Fruit fly (Drosophila melanogaster): ENCODE measurements around the gene gb.

Gene gb

dm6 chr3R:27149884-27150676 lies 38.0 kb upstream of the gb start:
- no peak for TF ChIP-seq Mio (GFP tag; optimal IDR thresholded peaks at IDR 0.05)
- TF ChIP-seq Dif (GFP tag; optimal IDR thresholded peaks at IDR 0.05; ENCODE audit: partially characterized antibody): peak; percentile 48
- TF ChIP-seq br (GFP tag; optimal IDR thresholded peaks at IDR 0.05): peak; percentile 2
- TF ChIP-seq psq (GFP tag; optimal IDR thresholded peaks at IDR 0.05): peak; percentile 91

dm6 chr3R:27148812-27149769 lies 37.0 kb upstream of the gb start:
- no peak for TF ChIP-seq Hr78 (GFP tag; optimal IDR thresholded peaks at IDR 0.05)
- TF ChIP-seq Sp1 (GFP tag; optimal IDR thresholded peaks at IDR 0.05): no peak

DNA sequence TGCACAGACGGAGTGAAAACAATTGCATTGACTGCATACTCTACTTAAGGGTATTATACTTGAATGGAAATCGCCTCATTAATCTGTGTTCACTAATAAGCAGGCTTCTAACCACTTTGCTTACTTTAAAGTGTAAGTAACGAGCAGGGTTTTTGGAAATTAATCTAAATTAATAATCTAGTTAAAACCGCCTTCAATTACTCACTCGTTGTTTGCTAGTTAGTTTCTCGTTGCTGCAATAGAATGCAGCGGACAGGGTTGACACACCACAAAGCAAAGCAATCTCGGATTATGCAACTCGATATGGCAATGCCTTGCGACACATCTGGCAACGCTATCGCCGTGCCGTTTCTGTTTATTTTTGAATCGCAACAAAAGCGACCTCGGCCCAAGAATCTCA lies 27.9 kb upstream of the gb start:
- TF ChIP-seq sv (GFP tag; optimal IDR thresholded peaks at IDR 0.05) (no peak), CrebA (GFP tag; optimal IDR thresholded peaks at IDR 0.05; ENCODE audit: borderline replicate concordance) (no peak), jim (GFP tag; optimal IDR thresholded peaks at IDR 0.05) (no peak), rgr (GFP tag; optimal IDR thresholded peaks at IDR 0.05) (no peak), fru (GFP tag; optimal IDR thresholded peaks at IDR 0.05) (peak; percentile 16), N (GFP tag; optimal IDR thresholded peaks at IDR 0.05) (no peak), HLH106 (tag; optimal IDR thresholded peaks at IDR 0.05) (peak; percentile 32), Myc (optimal IDR thresholded peaks at IDR 0.05) (no peak), h (GFP tag; optimal IDR thresholded peaks at IDR 0.05) (peak; percentile 7), psq (GFP tag; optimal IDR thresholded peaks at IDR 0.05) (peak; percentile 19), woc (GFP tag; optimal IDR thresholded peaks at IDR 0.05) (no peak), CG9705 (GFP tag; optimal IDR thresholded peaks at IDR 0.05) (no peak), dsf (GFP tag; optimal IDR thresholded peaks at IDR 0.05; ENCODE audit: borderline replicate concordance) (no peak), dmrt93B (GFP tag; optimal IDR thresholded peaks at IDR 0.05) (no peak), dl (GFP tag; optimal IDR thresholded peaks at IDR 0.05; ENCODE audit: insufficient read depth in 1 of 2, partially characterized antibody in 2 of 2) (no peak), pan (optimal IDR thresholded peaks at IDR 0.05) (no peak), usp (GFP tag; optimal IDR thresholded peaks at IDR 0.05) (no peak), CG32264 (GFP tag; optimal IDR thresholded peaks at IDR 0.05) (no peak), Dif (GFP tag; optimal IDR thresholded peaks at IDR 0.05; ENCODE audit: partially characterized antibody) (no peak), lola (GFP tag; optimal IDR thresholded peaks at IDR 0.05) (no peak), Abd-B (GFP tag; optimal IDR thresholded peaks at IDR 0.05) (no peak), foxo (GFP tag; optimal IDR thresholded peaks at IDR 0.05) (peak in 1 of 2 experiments; percentile 39), OdsH (GFP tag; optimal IDR thresholded peaks at IDR 0.05) (no peak), br (GFP tag; optimal IDR thresholded peaks at IDR 0.05) (peak; percentile 11), Sp1 (GFP tag; optimal IDR thresholded peaks at IDR 0.05) (no peak)

DNA sequence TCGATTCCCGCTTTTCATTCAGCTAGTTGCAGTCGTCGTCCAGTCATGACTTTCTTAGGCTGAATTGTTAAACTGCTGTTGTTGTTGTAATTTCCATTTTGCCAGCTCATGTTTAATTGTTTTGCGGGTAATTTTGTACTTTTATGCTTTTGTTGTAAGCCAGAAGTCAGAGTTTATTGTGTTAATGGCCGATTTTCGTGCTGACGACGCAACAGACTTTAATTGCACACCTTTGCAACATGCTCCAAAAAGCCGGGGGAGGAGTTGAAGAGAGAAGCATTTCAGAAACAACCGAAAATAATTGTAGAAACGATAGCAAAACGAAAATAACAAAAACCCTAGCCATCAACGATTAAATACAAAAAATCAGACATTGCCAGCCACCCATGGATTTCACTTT lies 26.6 kb upstream of the gb start:
- TF ChIP-seq br (GFP tag; optimal IDR thresholded peaks at IDR 0.05) (no peak), sage (GFP tag; optimal IDR thresholded peaks at IDR 0.05) (no peak), CG9705 (GFP tag; optimal IDR thresholded peaks at IDR 0.05) (no peak), Jra (GFP tag; optimal IDR thresholded peaks at IDR 0.05) (no peak), CrebA (GFP tag; optimal IDR thresholded peaks at IDR 0.05; ENCODE audit: borderline replicate concordance) (no peak), usp (GFP tag; optimal IDR thresholded peaks at IDR 0.05) (no peak), fru (GFP tag; optimal IDR thresholded peaks at IDR 0.05) (no peak), lola (GFP tag; optimal IDR thresholded peaks at IDR 0.05) (no peak)

dm6 chr3R:27137914-27138323 lies 25.8 kb upstream of the gb start:
- TF ChIP-seq psq (GFP tag; optimal IDR thresholded peaks at IDR 0.05): no peak
- no peak for TF ChIP-seq GATAd (GFP tag; optimal IDR thresholded peaks at IDR 0.05)
- no peak for TF ChIP-seq Rel (GFP tag; optimal IDR thresholded peaks at IDR 0.05)
- TF ChIP-seq Rel (tag; optimal IDR thresholded peaks at IDR 0.05): no peak
- no peak for TF ChIP-seq Jra (GFP tag; optimal IDR thresholded peaks at IDR 0.05)
- TF ChIP-seq dsf (GFP tag; optimal IDR thresholded peaks at IDR 0.05; ENCODE audit: borderline replicate concordance): no peak
